Fruit fly (Drosophila melanogaster): ENCODE data around the gene Coa7.

Coa7 gene

dm6 chrX:23013208-23013607 is at the start of gene Coa7, which contains the start of gene Rab21:
Gene Coa7, plus strand, starts transcription at chrX:23013495.
Gene Rab21, minus strand, starts transcription at chrX:23013409.
- TF ChIP-seq CG8478 (optimal IDR thresholded peaks at IDR 0.05) = no peak
- TF ChIP-seq CTCF (optimal IDR thresholded peaks at IDR 0.05) = no peak

- no peak for TF ChIP-seq CTCF (optimal IDR thresholded peaks at IDR 0.05)
- no peak for TF ChIP-seq CG8478 (optimal IDR thresholded peaks at IDR 0.05)
Observed at dm6 chrX:22981508-22981907, 31.8 kb upstream of the Coa7 start.

dm6 chrX:23004598-23005469 is 8.5 kb upstream of the Coa7 start, which contains the start of the genes stnA and stnB:
Gene stnA, minus strand, starts transcription at chrX:23004648.
Gene stnB, minus strand, starts transcription at chrX:23004648.
- TF ChIP-seq CTCF (optimal IDR thresholded peaks at IDR 0.05) = no peak
- TF ChIP-seq CG8478 (optimal IDR thresholded peaks at IDR 0.05) = no peak

dm6 chrX:23006925-23007324 is 6.4 kb upstream of the Coa7 start:
- TF ChIP-seq CG8478 (optimal IDR thresholded peaks at IDR 0.05) (no peak), CTCF (optimal IDR thresholded peaks at IDR 0.05) (no peak)

- no peak for TF ChIP-seq CTCF (optimal IDR thresholded peaks at IDR 0.05)
- no peak for TF ChIP-seq CG8478 (optimal IDR thresholded peaks at IDR 0.05)
Observed at dm6 chrX:23007399-23007798, 5.9 kb upstream of the Coa7 start.

- TF ChIP-seq CG8478 (optimal IDR thresholded peaks at IDR 0.05) (no peak), CTCF (optimal IDR thresholded peaks at IDR 0.05) (no peak)
Observed at dm6 chrX:23010651-23011050, 2.6 kb upstream of the Coa7 start.

- no peak for TF ChIP-seq CG8478 (optimal IDR thresholded peaks at IDR 0.05)
- no peak for TF ChIP-seq CTCF (optimal IDR thresholded peaks at IDR 0.05)
Observed at dm6 chrX:23011203-23011602, 2.1 kb upstream of the Coa7 start, which contains the start of gene FucTC. Gene FucTC, minus strand, starts transcription at chrX:23011303.

dm6 chrX:23011859-23012258 is 1.4 kb upstream of the Coa7 start:
- TF ChIP-seq CG8478 (optimal IDR thresholded peaks at IDR 0.05) (no peak), CTCF (optimal IDR thresholded peaks at IDR 0.05) (no peak)

dm6 chrX:23022598-23022997 is 9.3 kb downstream of the Coa7 start, which contains the start of gene zyd:
Gene zyd, plus strand, starts transcription at chrX:23022898.
- no peak for TF ChIP-seq CTCF (optimal IDR thresholded peaks at IDR 0.05)
- no peak for TF ChIP-seq CG8478 (optimal IDR thresholded peaks at IDR 0.05)

- TF ChIP-seq CG8478 (optimal IDR thresholded peaks at IDR 0.05) (no peak), CTCF (optimal IDR thresholded peaks at IDR 0.05) (no peak)
Observed at dm6 chrX:23035766-23036165, 22.5 kb downstream of the Coa7 start, which contains the start of gene CG12061. Gene CG12061, plus strand, starts transcription at chrX:23036066.
